Worm (Caenorhabditis elegans) whole organism, L4 larva: ENCODE results near the gene zyg-9.

Experiments
- ceh-82 ChIP-seq: sonication (generic microtip); optimal IDR thresholded peaks from 2 replicates; lab custom pipeline; 2017; ENCODE audit warnings: missing biosample characterization, missing genetic modification characterization
- cey-2 ChIP-seq: sonication (generic microtip); optimal IDR thresholded peaks from 3 replicates; lab custom pipeline; 2017; ENCODE audit warnings: missing genetic modification characterization, mild to moderate bottlenecking, missing compliant biosample characterization, antibody characterized with exemption, borderline replicate concordance; ENCODE audit not compliant: insufficient read depth
- daf-19 ChIP-seq: fragments of 200-800 bp; sonication (Bioruptor generic); conservative IDR thresholded peaks from 2 replicates; pipeline ENCODE4 v1.3.6; 2022; ENCODE audit warnings: missing genetic modification characterization, missing compliant biosample characterization
- dpl-1 ChIP-seq: fragments of 150-350 bp; optimal IDR thresholded peaks from 2 replicates; lab custom pipeline; 2014; ENCODE audit warnings: missing biosample characterization, missing genetic modification reagents, missing genetic modification characterization
- dve-1 ChIP-seq: sonication (generic microtip); optimal IDR thresholded peaks from 2 replicates; lab custom pipeline; 2017; ENCODE audit warnings: antibody characterized with exemption, mild to moderate bottlenecking, missing genetic modification characterization, missing compliant biosample characterization; ENCODE audit not compliant: insufficient read depth
- lin-29 ChIP-seq: fragments of 200-800 bp; sonication (Bioruptor generic); IDR thresholded peaks from 2 replicates; pipeline ENCODE4 v1.3.6; 2022; ENCODE audit warnings: missing genetic modification reagents, missing genetic modification characterization, missing compliant biosample characterization
- mdl-1 ChIP-seq, 2 experiments: fragments of 150-350 bp in 1 of 2; sonication (generic microtip) in 1 of 2; optimal IDR thresholded peaks; 2 replicates each; lab custom pipeline; 2014 to 2017; ENCODE audit warnings: missing biosample characterization in 2 of 2, missing genetic modification characterization in 2 of 2
- nhr-25 ChIP-seq: sonication (generic microtip); optimal IDR thresholded peaks from 2 replicates; lab custom pipeline; 2017; ENCODE audit warnings: missing genetic modification characterization, mild to moderate bottlenecking, missing compliant biosample characterization, antibody characterized with exemption, moderate library complexity, borderline replicate concordance; ENCODE audit not compliant: insufficient read depth
- nhr-28 ChIP-seq: fragments of 150-350 bp; optimal IDR thresholded peaks from 2 replicates; lab custom pipeline; 2014; ENCODE audit warnings: missing biosample characterization, missing genetic modification characterization
- pqm-1 ChIP-seq: sonication (generic microtip); optimal IDR thresholded peaks from 2 replicates; lab custom pipeline; 2017; ENCODE audit warnings: missing biosample characterization, missing genetic modification characterization
- unc-62 ChIP-seq, 3 experiments: fragments of 150-350 bp in 1 of 3; sonication (generic microtip); optimal IDR thresholded peaks in 2 of 3; peaks in 1 of 3; 1 replicate in 1 of 3; 2 replicates in 2 of 3; lab custom pipeline; 2014 to 2017; ENCODE audit warnings: missing biosample characterization in 3 of 3, missing genetic modification characterization in 3 of 3, missing genetic modification reagents in 3 of 3, missing genotype in 1 of 3
- zag-1 ChIP-seq: fragments of 150-350 bp; optimal IDR thresholded peaks from 2 replicates; lab custom pipeline; 2014; ENCODE audit warnings: missing biosample characterization, missing genetic modification characterization
- zip-11 ChIP-seq: fragments of 200-800 bp; sonication (Bioruptor generic); IDR thresholded peaks from 2 replicates; pipeline ENCODE4 v1.3.6; 2022; ENCODE audit warnings: missing genetic modification characterization, missing compliant biosample characterization
- ztf-7 ChIP-seq: fragments of 150-350 bp; optimal IDR thresholded peaks from 2 replicates; lab custom pipeline; 2014; ENCODE audit warnings: missing biosample characterization, missing genetic modification characterization

ce11 chrII:8442176-8442575 is 15.4 kb upstream of the zyg-9 start:
- TF ChIP-seq ceh-82 (tag; lab: Kevin White, UChicago) = no peak
- no peak for TF ChIP-seq zip-11
- TF ChIP-seq pqm-1 (tag; lab: Kevin White, UChicago) = no peak
- TF ChIP-seq dve-1 (tag; lab: Kevin White, UChicago) = peak; percentile 46
- TF ChIP-seq daf-19 (GFP tag; lab: Robert Waterston, UW) = no peak
- TF ChIP-seq nhr-25 (tag; lab: Kevin White, UChicago) = no peak
- no peak for TF ChIP-seq unc-62 (GFP tag; optimal IDR thresholded peaks at IDR 0.05 in 1 of 2; lab: Kevin White, UChicago)
- no peak for TF ChIP-seq unc-62 (tag; optimal IDR thresholded peaks at IDR 0.05; lab: Kevin White, UChicago)
- no peak for TF ChIP-seq cey-2 (tag; lab: Kevin White, UChicago)
- TF ChIP-seq ztf-7 (tag; lab: Kevin White, UChicago) = no peak
- peak; percentile 57 for TF ChIP-seq dpl-1 (GFP tag; lab: Kevin White, UChicago)
- TF ChIP-seq mdl-1 (tag; optimal IDR thresholded peaks at IDR 0.05; lab: Kevin White, UChicago) = no peak
- TF ChIP-seq lin-29 (GFP tag; lab: Robert Waterston, UW) = no peak
- no peak for TF ChIP-seq zag-1 (tag; lab: Kevin White, UChicago)
- peak; percentile 74 for TF ChIP-seq nhr-28
